Worm (Caenorhabditis elegans) whole organism, L2 larva: ENCODE data around the gene ceh-14.

Source experiments
- C34F6.9 ChIP-seq: fragments of 150-350 bp; optimal IDR thresholded peaks from 2 replicates; lab custom pipeline; 2014; ENCODE audit warnings: missing biosample characterization, missing genetic modification characterization
- F13H6.1 ChIP-seq: sonication (generic microtip); optimal IDR thresholded peaks from 2 replicates; lab custom pipeline; 2016; ENCODE audit warnings: missing genetic modification characterization, missing compliant biosample characterization
- R02D3.7 ChIP-seq: fragments of 150-350 bp; optimal IDR thresholded peaks from 2 replicates; lab custom pipeline; 2014; ENCODE audit warnings: missing biosample characterization, missing genetic modification characterization
- Y55F3AM.14 ChIP-seq: fragments of 200-800 bp; sonication (Bioruptor generic); optimal IDR thresholded peaks from 2 replicates; lab custom pipeline; 2018; ENCODE audit warnings: mild to moderate bottlenecking, missing genetic modification characterization, missing compliant biosample characterization
- ZK546.5 ChIP-seq: sonication (generic microtip); optimal IDR thresholded peaks from 2 replicates; lab custom pipeline; 2017; ENCODE audit warnings: missing biosample characterization, missing genetic modification characterization
- alr-1 ChIP-seq: fragments of 150-350 bp; optimal IDR thresholded peaks from 2 replicates; lab custom pipeline; 2014; ENCODE audit warnings: missing biosample characterization, missing genetic modification characterization
- ama-1 ChIP-seq: fragments of 150-350 bp; optimal IDR thresholded peaks from 2 replicates; lab custom pipeline; 2018; ENCODE audit warnings: inconsistent platforms
- ceh-82 ChIP-seq: fragments of 150-350 bp; optimal IDR thresholded peaks from 2 replicates; lab custom pipeline; 2014; ENCODE audit warnings: missing biosample characterization, missing genetic modification characterization
- crh-2 ChIP-seq: sonication (generic microtip); optimal IDR thresholded peaks from 2 replicates; lab custom pipeline; 2017; ENCODE audit warnings: missing biosample characterization, missing genetic modification characterization
- egl-27 ChIP-seq: sonication (generic microtip); optimal IDR thresholded peaks from 3 replicates; lab custom pipeline; 2017; ENCODE audit warnings: missing biosample characterization, missing genetic modification reagents, missing genetic modification characterization
- elt-1 ChIP-seq: fragments of 150-350 bp; optimal IDR thresholded peaks from 2 replicates; lab custom pipeline; 2014; ENCODE audit warnings: missing biosample characterization, missing genetic modification characterization
- elt-3 ChIP-seq: sonication (generic microtip); optimal IDR thresholded peaks from 2 replicates; lab custom pipeline; 2017; ENCODE audit warnings: missing biosample characterization, missing genetic modification characterization
- fos-1 ChIP-seq: fragments of 150-350 bp; optimal IDR thresholded peaks from 2 replicates; lab custom pipeline; 2014; ENCODE audit warnings: missing biosample characterization, missing genetic modification characterization
- gmeb-1 ChIP-seq: fragments of 150-350 bp; optimal IDR thresholded peaks from 2 replicates; lab custom pipeline; 2014; ENCODE audit warnings: missing biosample characterization, missing genetic modification characterization
- lin-13 ChIP-seq: fragments of 150-350 bp; optimal IDR thresholded peaks from 2 replicates; lab custom pipeline; 2014; ENCODE audit warnings: missing biosample characterization, missing genetic modification reagents, missing genetic modification characterization
- lsy-2 ChIP-seq, 2 experiments: fragments of 150-350 bp in 1 of 2; sonication (generic microtip) in 1 of 2; optimal IDR thresholded peaks; 2 replicates each; lab custom pipeline; 2014 to 2017; ENCODE audit warnings: missing biosample characterization in 2 of 2, missing genetic modification characterization in 2 of 2
- mbf-1 ChIP-seq: sonication (generic microtip); optimal IDR thresholded peaks from 2 replicates; lab custom pipeline; 2017; ENCODE audit warnings: missing biosample characterization, missing genetic modification characterization
- nhr-10 ChIP-seq: sonication (generic microtip); optimal IDR thresholded peaks from 2 replicates; lab custom pipeline; 2017; ENCODE audit warnings: missing biosample characterization, missing genetic modification characterization
- nhr-11 ChIP-seq: fragments of 150-350 bp; optimal IDR thresholded peaks from 2 replicates; lab custom pipeline; 2014; ENCODE audit warnings: missing biosample characterization, missing genetic modification characterization
- nhr-12 ChIP-seq: fragments of 150-350 bp; optimal IDR thresholded peaks from 2 replicates; lab custom pipeline; 2014; ENCODE audit warnings: missing biosample characterization, missing genetic modification characterization
- nhr-129 ChIP-seq: fragments of 150-350 bp; optimal IDR thresholded peaks from 2 replicates; lab custom pipeline; 2014; ENCODE audit warnings: missing biosample characterization, missing genetic modification characterization
- nhr-21 ChIP-seq: fragments of 150-350 bp; optimal IDR thresholded peaks from 2 replicates; lab custom pipeline; 2014; ENCODE audit warnings: missing biosample characterization, missing genetic modification characterization
- nhr-23 ChIP-seq: fragments of 150-350 bp; optimal IDR thresholded peaks from 2 replicates; lab custom pipeline; 2014; ENCODE audit warnings: missing biosample characterization, missing genetic modification reagents, missing genetic modification characterization
- nhr-25 ChIP-seq: fragments of 150-350 bp; sonication (generic microtip); optimal IDR thresholded peaks from 3 replicates; lab custom pipeline; 2014; ENCODE audit warnings: missing biosample characterization, missing genetic modification characterization
- nhr-6 ChIP-seq: fragments of 150-350 bp; optimal IDR thresholded peaks from 2 replicates; lab custom pipeline; 2014; ENCODE audit warnings: missing biosample characterization, missing genetic modification characterization
- nhr-77 ChIP-seq: fragments of 150-350 bp; optimal IDR thresholded peaks from 2 replicates; lab custom pipeline; 2014; ENCODE audit warnings: missing biosample characterization, missing genetic modification characterization
- peb-1 ChIP-seq: fragments of 150-350 bp; optimal IDR thresholded peaks from 2 replicates; lab custom pipeline; 2014; ENCODE audit warnings: missing biosample characterization, missing genetic modification characterization
- sem-4 ChIP-seq: fragments of 150-350 bp; optimal IDR thresholded peaks from 2 replicates; lab custom pipeline; 2014; ENCODE audit warnings: missing biosample characterization, missing genetic modification reagents, missing genetic modification characterization
- skn-1 ChIP-seq: sonication (generic microtip); optimal IDR thresholded peaks from 2 replicates; lab custom pipeline; 2017; ENCODE audit warnings: missing biosample characterization, missing genetic modification characterization
- sma-9 ChIP-seq, 2 experiments: fragments of 150-350 bp in 1 of 2; sonication (generic microtip) in 1 of 2; optimal IDR thresholded peaks; 2 replicates each; lab custom pipeline; 2014 to 2016; ENCODE audit warnings: missing genetic modification characterization in 2 of 2, mild to moderate bottlenecking in 1 of 2, missing biosample characterization in 1 of 2, missing compliant biosample characterization in 1 of 2, missing genetic modification reagents in 1 of 2, moderate library complexity in 1 of 2
- unc-55 ChIP-seq: fragments of 150-350 bp; sonication (generic microtip); optimal IDR thresholded peaks from 3 replicates; lab custom pipeline; 2014; ENCODE audit warnings: missing biosample characterization, missing genetic modification reagents, missing genetic modification characterization
- unc-62 ChIP-seq: fragments of 150-350 bp; optimal IDR thresholded peaks from 2 replicates; lab custom pipeline; 2014; ENCODE audit warnings: missing biosample characterization, missing genetic modification reagents, missing genetic modification characterization
- zag-1 ChIP-seq: fragments of 150-350 bp; optimal IDR thresholded peaks from 2 replicates; lab custom pipeline; 2014; ENCODE audit warnings: missing biosample characterization, missing genetic modification characterization
- ztf-1 ChIP-seq: fragments of 200-800 bp; sonication (Bioruptor generic); conservative IDR thresholded peaks from 2 replicates; pipeline ENCODE4 v1.3.6; 2022; ENCODE audit warnings: missing genetic modification characterization, missing compliant biosample characterization
- ztf-4 ChIP-seq: fragments of 150-350 bp; optimal IDR thresholded peaks from 2 replicates; lab custom pipeline; 2014; ENCODE audit warnings: missing biosample characterization, missing genetic modification characterization

The ceh-14 gene

ce11 chrX:7548158-7548557 is 15.6 kb upstream of the ceh-14 start, which contains the start of gene F46C8.1:
F46C8.1 (plus strand) TSS chrX:7548458.
- TF ChIP-seq C34F6.9 (no peak), nhr-10 (tag; lab: Kevin White, UChicago) (no peak), unc-55 (no peak), Y55F3AM.14 (GFP tag; lab: Kevin White, UChicago) (no peak), ZK546.5 (no peak), F13H6.1 (no peak), elt-1 (tag; lab: Kevin White, UChicago) (no peak), ama-1 (no peak), unc-62 (GFP tag; lab: Kevin White, UChicago) (no peak), nhr-129 (tag; lab: Kevin White, UChicago) (no peak), fos-1 (tag; lab: Kevin White, UChicago) (no peak), elt-3 (tag; lab: Kevin White, UChicago) (no peak), alr-1 (no peak), ztf-1 (GFP tag; lab: Robert Waterston, UW) (no peak)

- TF ChIP-seq Y55F3AM.14 (GFP tag; lab: Kevin White, UChicago) (no peak), R02D3.7 (tag; lab: Kevin White, UChicago) (no peak), mbf-1 (tag; lab: Kevin White, UChicago) (no peak), nhr-77 (tag; lab: Kevin White, UChicago) (no peak), nhr-10 (tag; lab: Kevin White, UChicago) (no peak), sem-4 (tag; lab: Kevin White, UChicago) (no peak), ama-1 (no peak)
Observed at ce11 chrX:7547696-7548095, 15.2 kb upstream of the ceh-14 start.

- TF ChIP-seq lsy-2 (tag; optimal IDR thresholded peaks at IDR 0.05; lab: Kevin White, UChicago) (no peak), lin-13 (GFP tag; lab: Kevin White, UChicago) (no peak), egl-27 (tag; lab: Kevin White, UChicago) (no peak), nhr-25 (tag; lab: Kevin White, UChicago) (no peak), nhr-21 (tag; lab: Kevin White, UChicago) (no peak), nhr-23 (tag; lab: Kevin White, UChicago) (no peak), alr-1 (no peak), skn-1 (tag; lab: Kevin White, UChicago) (no peak), ceh-82 (tag; lab: Kevin White, UChicago) (no peak), unc-62 (GFP tag; lab: Kevin White, UChicago) (no peak), elt-3 (tag; lab: Kevin White, UChicago) (no peak), nhr-77 (tag; lab: Kevin White, UChicago) (no peak), ZK546.5 (no peak)
Observed at ce11 chrX:7546509-7546908, 14.0 kb upstream of the ceh-14 start, which contains the start of gene col-174. col-174 (plus strand) TSS chrX:7546809.

- TF ChIP-seq unc-55 = no peak
- no peak for TF ChIP-seq nhr-10 (tag; lab: Kevin White, UChicago)
- TF ChIP-seq nhr-11 (tag; lab: Kevin White, UChicago) = no peak
- no peak for TF ChIP-seq alr-1
- TF ChIP-seq nhr-21 (tag; lab: Kevin White, UChicago) = no peak
- no peak for TF ChIP-seq gmeb-1 (tag; lab: Kevin White, UChicago)
- TF ChIP-seq egl-27 (tag; lab: Kevin White, UChicago) = no peak
- TF ChIP-seq Y55F3AM.14 (GFP tag; lab: Kevin White, UChicago) = no peak
- no peak for TF ChIP-seq ztf-1 (GFP tag; lab: Robert Waterston, UW)
- no peak for TF ChIP-seq peb-1 (tag; lab: Kevin White, UChicago)
- no peak for TF ChIP-seq sma-9 (GFP tag; optimal IDR thresholded peaks at IDR 0.05; lab: Kevin White, UChicago)
- no peak for TF ChIP-seq sma-9 (tag; optimal IDR thresholded peaks at IDR 0.05; lab: Kevin White, UChicago)
- TF ChIP-seq skn-1 (tag; lab: Kevin White, UChicago) = no peak
- no peak for TF ChIP-seq R02D3.7 (tag; lab: Kevin White, UChicago)
- TF ChIP-seq ztf-4 (tag; lab: Kevin White, UChicago) = no peak
Observed at ce11 chrX:7541078-7541477, 8.5 kb upstream of the ceh-14 start.

ce11 chrX:7540033-7540432 is 7.5 kb upstream of the ceh-14 start, which contains the start of gene glb-16:
glb-16 (minus strand) TSS chrX:7540133.
- TF ChIP-seq nhr-11 (tag; lab: Kevin White, UChicago) (no peak), nhr-12 (tag; lab: Kevin White, UChicago) (no peak), alr-1 (no peak), crh-2 (no peak), zag-1 (tag; lab: Kevin White, UChicago) (no peak), Y55F3AM.14 (GFP tag; lab: Kevin White, UChicago) (no peak), nhr-6 (no peak)
